Worm (Caenorhabditis elegans): ENCODE data around the gene srz-29.
"Not testable (repeated sequence)": the region's sequence is repeated elsewhere in the genome, so short reads cannot be mapped to it uniquely, and the experiment has no call there.

DNA sequence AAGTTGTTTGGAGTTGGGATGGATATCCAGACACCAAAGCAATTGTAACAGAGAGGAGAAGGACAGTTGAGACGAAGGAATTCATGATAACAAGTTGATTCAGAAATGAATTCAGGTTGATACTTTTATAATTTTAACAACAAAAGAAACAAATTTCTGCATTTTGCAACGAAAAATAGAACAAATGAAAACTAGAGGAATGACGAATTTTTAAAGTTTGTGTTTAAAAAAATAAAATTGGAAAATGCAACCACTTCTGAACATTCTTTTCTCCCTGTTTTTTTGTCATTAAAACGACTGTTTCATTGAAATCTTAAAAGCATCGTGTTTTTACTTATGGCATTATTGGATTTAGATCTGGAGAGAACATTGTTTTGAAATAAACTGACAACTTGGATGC, 5.7 kb upstream of the srz-29 start, which contains the start of gene C08F11.12:
- TF ChIP-seq klf-2 (GFP tag; conservative IDR thresholded peaks at IDR 0.05); med-1 (GFP tag; optimal IDR thresholded peaks at IDR 0.05; ENCODE audit: insufficient read depth); ref-1 (GFP tag; conservative IDR thresholded peaks at IDR 0.05); flt-1 (GFP tag; IDR thresholded peaks at IDR 0.05); tab-1 (GFP tag; IDR thresholded peaks at IDR 0.05); ztf-23 (GFP tag; IDR thresholded peaks at IDR 0.05); cog-1 (tag; optimal IDR thresholded peaks at IDR 0.05); ztf-29 (GFP tag; IDR thresholded peaks at IDR 0.05): not testable (repeated sequence)

Measured in whole organism, midembryonic.